Worm (Caenorhabditis elegans): ENCODE data around the gene str-207.

Gene str-207

ce11 chrV:4995155-4995554 is 43.6 kb downstream of the str-207 start, which contains the start of gene ncx-9:
ncx-9 (minus strand) TSS chrV:4995255.
- TF ChIP-seq lin-39 (tag; optimal IDR thresholded peaks at IDR 0.05) (no peak), nhr-48 (tag; optimal IDR thresholded peaks at IDR 0.05) (no peak), unc-62 (GFP tag; optimal IDR thresholded peaks at IDR 0.05 in 1 of 2) (no peak), unc-62 (tag; optimal IDR thresholded peaks at IDR 0.05) (no peak), F26F4.8 (GFP tag; conservative IDR thresholded peaks at IDR 0.05) (no peak), nhr-42 (GFP tag; IDR thresholded peaks at IDR 0.05) (no peak)

- peak; percentile 42 for TF ChIP-seq nhr-28 (tag; optimal IDR thresholded peaks at IDR 0.05)
- TF ChIP-seq mxl-2 (GFP tag; conservative IDR thresholded peaks at IDR 0.05): no peak
- no peak for TF ChIP-seq snpc-1.2 (GFP tag; IDR thresholded peaks at IDR 0.05)
- TF ChIP-seq nhr-10 (tag; optimal IDR thresholded peaks at IDR 0.05): no peak
- TF ChIP-seq pha-4 (GFP tag; IDR thresholded peaks at IDR 0.05): no peak
- no peak for TF ChIP-seq pha-4 (tag; optimal IDR thresholded peaks at IDR 0.05)
- no peak for TF ChIP-seq madf-9 (GFP tag; conservative IDR thresholded peaks at IDR 0.05)
- no peak for TF ChIP-seq duxl-1 (tag; optimal IDR thresholded peaks at IDR 0.05; ENCODE audit: poor library complexity)
- no peak for TF ChIP-seq ceh-28 (tag; optimal IDR thresholded peaks at IDR 0.05)
- no peak for TF ChIP-seq lim-7 (GFP tag; IDR thresholded peaks at IDR 0.05)
- TF ChIP-seq nhr-77 (tag; optimal IDR thresholded peaks at IDR 0.05): peak; percentile 11
- no peak for TF ChIP-seq hlh-11 (tag; optimal IDR thresholded peaks at IDR 0.05)
- no peak for TF ChIP-seq zip-11 (GFP tag; IDR thresholded peaks at IDR 0.05)
- TF ChIP-seq nhr-41 (GFP tag; IDR thresholded peaks at IDR 0.05): no peak
- TF ChIP-seq spr-3 (GFP tag; optimal IDR thresholded peaks at IDR 0.05): no peak
- TF ChIP-seq zfp-3 (GFP tag; conservative IDR thresholded peaks at IDR 0.05): no peak
- TF ChIP-seq egl-43 (GFP tag; IDR thresholded peaks at IDR 0.05): no peak
- no peak for TF ChIP-seq hif-1 (tag; optimal IDR thresholded peaks at IDR 0.05)
- no peak for TF ChIP-seq jun-1 (tag; optimal IDR thresholded peaks at IDR 0.05)
- TF ChIP-seq attf-4 (tag; optimal IDR thresholded peaks at IDR 0.05): no peak
- TF ChIP-seq nhr-6 (tag; optimal IDR thresholded peaks at IDR 0.05): no peak
- TF ChIP-seq dve-1 (tag; optimal IDR thresholded peaks at IDR 0.05; ENCODE audit: insufficient read depth): no peak
- peak; percentile 72 for TF ChIP-seq pqm-1 (tag; optimal IDR thresholded peaks at IDR 0.05)
- no peak for TF ChIP-seq Y48G9A.11 (GFP tag; IDR thresholded peaks at IDR 0.05)
- TF ChIP-seq nhr-11 (tag; optimal IDR thresholded peaks at IDR 0.05): no peak
Measured at ce11 chrV:5000406-5000805, 48.9 kb downstream of the str-207 start, which contains the start of gene ugt-7. ugt-7 (minus strand) TSS chrV:5000566.

ce11 chrV:5001386-5001785 is 49.9 kb downstream of the str-207 start, which contains the start of gene srr-8:
srr-8 (plus strand) TSS chrV:5001686.
- TF ChIP-seq dmd-6 (GFP tag; IDR thresholded peaks at IDR 0.05) (peak; percentile 9; the same call in 1 of the 2 replicates), tra-1 (GFP tag; IDR thresholded peaks at IDR 0.05) (no peak)
